Worm (Caenorhabditis elegans) whole organism, young adult: ENCODE measurements around the gene aexr-1.
A peak's percentile ranks its signal among the peaks of the same experiment; 100 is the strongest.

Experiments used
- B0035.1 ChIP-seq: sonication (generic microtip); optimal IDR thresholded peaks from 2 replicates; lab custom pipeline; 2016; ENCODE audit warnings: missing genetic modification characterization, mild to moderate bottlenecking, missing compliant biosample characterization, missing genotype, missing genetic modification reagents
- B0261.1 ChIP-seq: sonication (generic microtip); optimal IDR thresholded peaks from 2 replicates; lab custom pipeline; 2016; ENCODE audit warnings: mild to moderate bottlenecking, missing genetic modification characterization, moderate library complexity, missing compliant biosample characterization
- C06A6.2 ChIP-seq: fragments of 200-800 bp; sonication (Bioruptor generic); conservative IDR thresholded peaks from 2 replicates; pipeline ENCODE4 v1.3.6; 2022; ENCODE audit warnings: missing genetic modification characterization, missing compliant biosample characterization
- D2030.7 ChIP-seq: fragments of 200-800 bp; sonication (Bioruptor generic); IDR thresholded peaks from 2 replicates; pipeline ENCODE4 v1.3.6; 2022; ENCODE audit warnings: missing genetic modification reagents, missing genetic modification characterization, missing compliant biosample characterization
- F52B5.7 ChIP-seq: sonication (generic microtip); optimal IDR thresholded peaks from 2 replicates; lab custom pipeline; 2016; ENCODE audit warnings: mild to moderate bottlenecking, missing genetic modification characterization, missing compliant biosample characterization
- F55B11.4 ChIP-seq: sonication (generic microtip); optimal IDR thresholded peaks from 2 replicates; lab custom pipeline; 2016; ENCODE audit warnings: missing compliant biosample characterization, missing genetic modification characterization, borderline replicate concordance; ENCODE audit not compliant: insufficient read depth
- Y53F4B.3 ChIP-seq: fragments of 200-800 bp; sonication (Bioruptor generic); IDR thresholded peaks from 2 replicates; pipeline ENCODE4 v1.3.6; 2022; ENCODE audit warnings: missing genetic modification reagents, missing genetic modification characterization, missing compliant biosample characterization
- bed-1 ChIP-seq: fragments of 200-800 bp; sonication (Bioruptor generic); IDR thresholded peaks from 2 replicates; pipeline ENCODE4 v1.3.6; 2022; ENCODE audit warnings: missing genetic modification reagents, missing genetic modification characterization, missing compliant biosample characterization
- ccch-3 ChIP-seq: fragments of 200-800 bp; sonication (Bioruptor generic); optimal IDR thresholded peaks from 2 replicates; lab custom pipeline; 2018; ENCODE audit warnings: mild to moderate bottlenecking, missing genetic modification characterization, missing compliant biosample characterization
- cebp-1 ChIP-seq, 2 experiments: fragments of 200-800 bp in 1 of 2; sonication (Bioruptor generic) in 1 of 2; sonication (generic microtip) in 1 of 2; IDR thresholded peaks in 1 of 2; optimal IDR thresholded peaks in 1 of 2; 2 replicates each; pipeline versions ENCODE4 v1.3.6 to Lab custom; 2017 to 2022; ENCODE audit warnings: missing compliant biosample characterization in 2 of 2, missing genetic modification characterization in 2 of 2, mild to moderate bottlenecking in 1 of 2, missing genetic modification reagents in 1 of 2, moderate library complexity in 1 of 2
- ceh-40 ChIP-seq: fragments of 200-800 bp; sonication (Bioruptor generic); IDR thresholded peaks from 2 replicates; pipeline ENCODE4 v1.3.6; 2022; ENCODE audit warnings: missing genetic modification characterization, missing compliant biosample characterization
- ceh-91 ChIP-seq: fragments of 200-800 bp; sonication (Bioruptor generic); IDR thresholded peaks from 2 replicates; pipeline ENCODE4 v1.3.6; 2022; ENCODE audit warnings: missing genetic modification reagents, missing genetic modification characterization, missing compliant biosample characterization
- chd-7 ChIP-seq: sonication (generic microtip); optimal IDR thresholded peaks from 2 replicates; lab custom pipeline; 2016; ENCODE audit warnings: mild to moderate bottlenecking, missing genetic modification characterization, moderate library complexity, missing compliant biosample characterization
- efl-1 ChIP-seq: fragments of 150-350 bp; optimal IDR thresholded peaks from 2 replicates; lab custom pipeline; 2014; ENCODE audit warnings: missing biosample characterization, missing genetic modification reagents, missing genetic modification characterization
- ekl-4 ChIP-seq: fragments of 200-800 bp; sonication (Bioruptor generic); IDR thresholded peaks from 2 replicates; pipeline ENCODE4 v1.3.6; 2022; ENCODE audit warnings: missing genetic modification reagents, missing genetic modification characterization, missing compliant biosample characterization
- ets-4 ChIP-seq: fragments of 200-800 bp; sonication (Bioruptor generic); optimal IDR thresholded peaks from 2 replicates; lab custom pipeline; 2018; ENCODE audit warnings: mild to moderate bottlenecking, missing genetic modification characterization, missing compliant biosample characterization
- him-1 ChIP-seq: sonication (generic microtip); optimal IDR thresholded peaks from 2 replicates; lab custom pipeline; 2016; ENCODE audit warnings: missing genotype, missing genetic modification reagents, missing genetic modification characterization, missing compliant biosample characterization
- hmg-1.2 ChIP-seq: fragments of 200-800 bp; sonication (Bioruptor generic); IDR thresholded peaks from 2 replicates; pipeline ENCODE4 v1.3.6; 2022; ENCODE audit warnings: missing genetic modification reagents, missing genetic modification characterization, missing compliant biosample characterization
- let-607 ChIP-seq, 2 experiments: fragments of 200-800 bp in 1 of 2; sonication (Bioruptor generic) in 1 of 2; sonication (generic microtip) in 1 of 2; optimal IDR thresholded peaks; 2 replicates each; lab custom pipeline; 2016 to 2018; ENCODE audit warnings: mild to moderate bottlenecking in 2 of 2, missing compliant biosample characterization in 2 of 2, missing genetic modification characterization in 2 of 2, moderate library complexity in 2 of 2, missing genotype in 1 of 2
- lin-40 ChIP-seq: sonication (generic microtip); optimal IDR thresholded peaks from 2 replicates; lab custom pipeline; 2016; ENCODE audit warnings: missing genetic modification characterization, mild to moderate bottlenecking, missing compliant biosample characterization, missing genotype, missing genetic modification reagents
- madf-10 ChIP-seq: sonication (generic microtip); optimal IDR thresholded peaks from 2 replicates; lab custom pipeline; 2016; ENCODE audit warnings: mild to moderate bottlenecking, missing genetic modification characterization, missing compliant biosample characterization
- madf-3 ChIP-seq: fragments of 200-800 bp; sonication (Bioruptor generic); IDR thresholded peaks from 2 replicates; pipeline ENCODE4 v1.3.6; 2022; ENCODE audit warnings: missing genetic modification reagents, missing genetic modification characterization, missing compliant biosample characterization
- mxl-1 ChIP-seq: sonication (generic microtip); optimal IDR thresholded peaks from 2 replicates; lab custom pipeline; 2016; ENCODE audit warnings: missing genetic modification characterization, missing compliant biosample characterization
- nfya-2 ChIP-seq: fragments of 200-800 bp; sonication (Bioruptor generic); IDR thresholded peaks from 2 replicates; pipeline ENCODE4 v1.3.6; 2022; ENCODE audit warnings: missing genetic modification reagents, missing genetic modification characterization, missing compliant biosample characterization
- nfyb-1 ChIP-seq: fragments of 200-800 bp; sonication (Bioruptor generic); IDR thresholded peaks from 2 replicates; pipeline ENCODE4 v1.3.6; 2022; ENCODE audit warnings: missing genetic modification reagents, missing genetic modification characterization, missing compliant biosample characterization
- nhr-80 ChIP-seq: sonication (generic microtip); optimal IDR thresholded peaks from 2 replicates; lab custom pipeline; 2016; ENCODE audit warnings: missing genetic modification characterization, missing compliant biosample characterization
- rec-8 ChIP-seq, 2 experiments: sonication (generic microtip); optimal IDR thresholded peaks; 2 replicates each; lab custom pipeline; 2016; ENCODE audit warnings: mild to moderate bottlenecking in 2 of 2, missing genetic modification characterization in 2 of 2, missing genetic modification reagents in 2 of 2, missing genotype in 2 of 2, missing biosample characterization in 1 of 2, missing compliant biosample characterization in 1 of 2, moderate library complexity in 1 of 2
- snpc-4 ChIP-seq, 5 experiments: fragments of 150-350 bp in 1 of 5; sonication (generic microtip) in 4 of 5; optimal IDR thresholded peaks; 2 replicates each; lab custom pipeline; 2014 to 2018; ENCODE audit warnings: missing genetic modification characterization in 5 of 5, missing biosample characterization in 3 of 5, antibody characterized with exemption in 2 of 5, mild to moderate bottlenecking in 2 of 5, missing compliant biosample characterization in 2 of 5, missing genotype in 2 of 5, moderate library complexity in 2 of 5, missing genetic modification reagents in 1 of 5
- tbp1 ChIP-seq: fragments of 200-800 bp; sonication (Bioruptor generic); optimal IDR thresholded peaks from 2 replicates; lab custom pipeline; 2018; ENCODE audit warnings: mild to moderate bottlenecking, missing genetic modification characterization, missing compliant biosample characterization
- tbx-9 ChIP-seq: sonication (generic microtip); optimal IDR thresholded peaks from 2 replicates; lab custom pipeline; 2016; ENCODE audit warnings: borderline replicate concordance, missing genetic modification characterization, inconsistent platforms, missing compliant biosample characterization
- unc-130 ChIP-seq: sonication (generic microtip); optimal IDR thresholded peaks from 2 replicates; lab custom pipeline; 2016; ENCODE audit warnings: missing genetic modification reagents, missing genetic modification characterization, missing compliant biosample characterization
- unc-62 ChIP-seq: fragments of 150-350 bp; optimal IDR thresholded peaks from 2 replicates; lab custom pipeline; 2014; ENCODE audit warnings: missing biosample characterization, missing genetic modification reagents, missing genetic modification characterization
- zim-3 ChIP-seq: sonication (generic microtip); optimal IDR thresholded peaks from 2 replicates; lab custom pipeline; 2017; ENCODE audit warnings: mild to moderate bottlenecking, missing genetic modification characterization, moderate library complexity, missing compliant biosample characterization
- ztf-22 ChIP-seq: fragments of 200-800 bp; sonication (Bioruptor generic); optimal IDR thresholded peaks from 2 replicates; lab custom pipeline; 2018; ENCODE audit warnings: mild to moderate bottlenecking, missing genetic modification characterization, moderate library complexity, missing compliant biosample characterization

aexr-1 gene

DNA sequence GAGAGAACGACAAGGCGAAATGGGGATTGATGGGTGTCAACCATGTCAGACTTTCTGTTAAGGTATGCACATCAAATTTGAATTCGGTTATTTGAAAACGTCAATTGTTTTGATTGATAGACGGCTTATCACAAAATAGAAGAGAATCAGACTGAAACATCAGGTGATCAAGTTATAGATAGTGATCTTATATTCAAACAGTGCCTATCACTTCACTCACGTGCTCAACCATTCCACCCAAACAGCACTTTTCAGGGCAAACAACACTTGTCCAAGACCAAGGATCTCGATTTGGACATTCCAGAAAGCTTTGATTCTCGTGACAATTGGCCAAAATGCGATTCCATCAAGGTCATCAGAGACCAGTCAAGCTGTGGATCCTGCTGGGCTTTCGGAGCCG is 27.5 kb downstream of the aexr-1 start (continued):
- no peak for TF ChIP-seq lin-40 (tag; lab: Kevin White, UChicago)
- no peak for TF ChIP-seq F52B5.7 (tag; lab: Kevin White, UChicago)
- no peak for TF ChIP-seq F55B11.4
- no peak for TF ChIP-seq efl-1
- TF ChIP-seq unc-130, result no peak
- TF ChIP-seq let-607 (tag; optimal IDR thresholded peaks at IDR 0.05; lab: Kevin White, UChicago), result peak in 1 of 2 experiments; percentile 41
- no peak for TF ChIP-seq Y53F4B.3
- no peak for TF ChIP-seq him-1 (tag; lab: Kevin White, UChicago)
- no peak for TF ChIP-seq D2030.7 (GFP tag; lab: Robert Waterston, UW)
- TF ChIP-seq B0261.1 (tag; lab: Kevin White, UChicago), result no peak
- TF ChIP-seq nfyb-1 (GFP tag; lab: Robert Waterston, UW), result no peak

DNA sequence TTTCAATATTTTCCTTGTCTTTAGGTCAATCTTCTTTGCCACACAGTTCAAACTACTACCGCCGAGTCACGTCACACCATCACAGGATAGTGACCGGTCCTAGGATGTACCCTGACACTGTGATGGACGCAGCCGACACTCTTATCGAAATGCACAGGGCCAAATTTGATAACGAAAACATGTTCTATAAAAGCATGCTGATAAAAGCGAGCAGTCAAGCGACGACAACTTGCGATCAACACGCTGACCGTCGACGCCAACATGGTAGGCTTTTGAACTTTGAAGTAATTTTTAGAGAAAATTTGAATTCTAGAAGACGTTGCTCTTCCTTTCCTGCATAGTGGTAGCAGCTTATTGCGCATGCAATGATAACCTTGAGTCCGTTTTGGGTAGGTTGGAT is 28.1 kb downstream of the aexr-1 start, which contains the start of gene cpr-6:
TSS of gene cpr-6 (plus strand) at position 217 of the 400 bp plus-strand sequence.
- TF ChIP-seq let-607 (tag; optimal IDR thresholded peaks at IDR 0.05; lab: Kevin White, UChicago) (no peak), tbp1 (GFP tag; lab: Kevin White, UChicago) (peak; percentile 47), cebp-1 (GFP tag; IDR thresholded peaks at IDR 0.05; lab: Robert Waterston, UW) (no peak), cebp-1 (tag; optimal IDR thresholded peaks at IDR 0.05; lab: Kevin White, UChicago) (no peak), snpc-4 (GFP tag; optimal IDR thresholded peaks at IDR 0.05; lab: Kevin White, UChicago) (no peak), snpc-4 (tag; optimal IDR thresholded peaks at IDR 0.05; lab: Kevin White, UChicago) (peak in 2 of 4 experiments; percentile 1 to 71), ztf-22 (peak; percentile 69), bed-1 (no peak), nhr-80 (tag; lab: Kevin White, UChicago) (peak; percentile 76)

DNA sequence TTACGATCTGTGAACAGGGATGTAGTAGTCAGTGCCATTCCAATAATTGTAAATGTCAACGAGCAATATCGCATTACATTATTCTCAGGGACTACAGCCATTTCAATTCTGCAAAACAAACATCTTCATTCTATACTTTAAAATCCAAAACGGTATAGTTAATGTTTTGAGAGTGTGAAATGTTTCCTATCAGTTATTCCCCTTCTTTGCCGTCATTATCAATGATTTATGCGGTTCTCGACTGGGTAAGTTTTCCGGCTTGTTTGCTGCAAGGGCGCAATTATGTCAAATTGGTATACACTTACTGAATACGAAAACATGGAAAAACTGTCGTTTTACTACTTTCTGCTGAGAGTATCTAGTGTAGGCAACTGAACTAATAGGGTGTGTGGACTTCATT is 32.0 kb downstream of the aexr-1 start, which contains the start of gene F23G4.1:
TSS of gene F23G4.1 (minus strand) at position 101 of the 400 bp plus-strand sequence.
- TF ChIP-seq zim-3 (tag; lab: Kevin White, UChicago) (no peak), ets-4 (no peak), ccch-3 (GFP tag; lab: Kevin White, UChicago) (no peak), ceh-40 (GFP tag; lab: Robert Waterston, UW) (no peak), madf-10 (no peak), ekl-4 (GFP tag; lab: Robert Waterston, UW) (no peak), ceh-91 (GFP tag; lab: Robert Waterston, UW) (no peak), madf-3 (GFP tag; lab: Robert Waterston, UW) (no peak), hmg-1.2 (GFP tag; lab: Robert Waterston, UW) (no peak), tbx-9 (tag; lab: Kevin White, UChicago) (no peak), mxl-1 (tag; lab: Kevin White, UChicago) (no peak), B0035.1 (no peak), snpc-4 (GFP tag; optimal IDR thresholded peaks at IDR 0.05; lab: Kevin White, UChicago) (no peak), snpc-4 (tag; optimal IDR thresholded peaks at IDR 0.05; lab: Kevin White, UChicago) (no peak), unc-62 (GFP tag; lab: Kevin White, UChicago) (no peak), cebp-1 (GFP tag; IDR thresholded peaks at IDR 0.05; lab: Robert Waterston, UW) (no peak), cebp-1 (tag; optimal IDR thresholded peaks at IDR 0.05; lab: Kevin White, UChicago) (no peak), rec-8 (tag; optimal IDR thresholded peaks at IDR 0.05; lab: Kevin White, UChicago) (no peak), C06A6.2 (no peak), chd-7 (tag; lab: Kevin White, UChicago) (no peak), nfya-2 (GFP tag; lab: Robert Waterston, UW) (no peak)
